Worm (Caenorhabditis elegans) whole organism, midembryonic: ENCODE results near the gene T02E9.5.

Experiments used
- T22C8.4 ChIP-seq: fragments of 200-800 bp; sonication (Bioruptor generic); IDR thresholded peaks from 2 replicates; pipeline ENCODE4 v1.3.6; 2022; ENCODE audit warnings: missing genetic modification characterization, missing compliant biosample characterization
- cog-1 ChIP-seq: sonication (generic microtip); optimal IDR thresholded peaks from 2 replicates; lab custom pipeline; 2016; ENCODE audit warnings: missing genetic modification characterization, missing compliant biosample characterization
- flt-1 ChIP-seq: fragments of 200-800 bp; sonication (Bioruptor generic); IDR thresholded peaks from 2 replicates; pipeline ENCODE4 v1.3.6; 2022; ENCODE audit warnings: missing genetic modification characterization, missing compliant biosample characterization
- klf-2 ChIP-seq: fragments of 200-800 bp; sonication (Bioruptor generic); conservative IDR thresholded peaks from 2 replicates; pipeline ENCODE4 v1.3.6; 2022; ENCODE audit warnings: missing genetic modification reagents, missing genetic modification characterization, missing compliant biosample characterization
- med-1 ChIP-seq: sonication (generic microtip); optimal IDR thresholded peaks from 2 replicates; lab custom pipeline; 2017; ENCODE audit warnings: missing genetic modification characterization, mild to moderate bottlenecking, missing compliant biosample characterization, antibody characterized with exemption, missing genetic modification reagents; ENCODE audit not compliant: insufficient read depth
- ref-1 ChIP-seq: fragments of 200-800 bp; sonication (Bioruptor generic); conservative IDR thresholded peaks from 2 replicates; pipeline ENCODE4 v1.3.6; 2022; ENCODE audit warnings: missing genetic modification reagents, missing genetic modification characterization, missing compliant biosample characterization
- tab-1 ChIP-seq: fragments of 200-800 bp; sonication (Bioruptor generic); IDR thresholded peaks from 2 replicates; pipeline ENCODE4 v1.3.6; 2022; ENCODE audit warnings: missing genetic modification characterization, missing compliant biosample characterization
- ztf-23 ChIP-seq: fragments of 200-800 bp; sonication (Bioruptor generic); IDR thresholded peaks from 2 replicates; pipeline ENCODE4 v1.3.6; 2022; ENCODE audit warnings: missing genetic modification reagents, missing genetic modification characterization, missing compliant biosample characterization
- ztf-29 ChIP-seq: fragments of 200-800 bp; sonication (Bioruptor generic); IDR thresholded peaks from 2 replicates; pipeline ENCODE4 v1.3.6; 2022; ENCODE audit warnings: missing genetic modification reagents, missing genetic modification characterization, missing compliant biosample characterization

The T02E9.5 gene

ce11 chrV:11341913-11342312 lies at the start of gene T02E9.5:
T02E9.5 (plus strand) TSS chrV:11342233.
- TF ChIP-seq flt-1 (GFP tag; lab: Robert Waterston, UW) (no peak), cog-1 (tag; lab: Kevin White, UChicago) (no peak), T22C8.4 (GFP tag; lab: Robert Waterston, UW) (no peak), med-1 (GFP tag; lab: Kevin White, UChicago) (no peak), klf-2 (no peak), tab-1 (GFP tag; lab: Robert Waterston, UW) (no peak), ztf-29 (GFP tag; lab: Robert Waterston, UW) (no peak), ref-1 (GFP tag; lab: Robert Waterston, UW) (no peak), ztf-23 (GFP tag; lab: Robert Waterston, UW) (no peak)

ce11 chrV:11292682-11293081 lies 49.4 kb upstream of the T02E9.5 start:
- TF ChIP-seq tab-1 (GFP tag; lab: Robert Waterston, UW) (no peak), ztf-29 (GFP tag; lab: Robert Waterston, UW) (no peak), med-1 (GFP tag; lab: Kevin White, UChicago) (no peak), ztf-23 (GFP tag; lab: Robert Waterston, UW) (no peak), ref-1 (GFP tag; lab: Robert Waterston, UW) (no peak), klf-2 (no peak), flt-1 (GFP tag; lab: Robert Waterston, UW) (no peak), T22C8.4 (GFP tag; lab: Robert Waterston, UW) (no peak), cog-1 (tag; lab: Kevin White, UChicago) (no peak)

ce11 chrV:11294393-11294792 lies 47.6 kb upstream of the T02E9.5 start, which contains the start of gene T03F7.6:
T03F7.6 (plus strand) TSS chrV:11294693.
- TF ChIP-seq flt-1 (GFP tag; lab: Robert Waterston, UW) = no peak
- no peak for TF ChIP-seq ztf-23 (GFP tag; lab: Robert Waterston, UW)
- no peak for TF ChIP-seq tab-1 (GFP tag; lab: Robert Waterston, UW)
- no peak for TF ChIP-seq ztf-29 (GFP tag; lab: Robert Waterston, UW)
- no peak for TF ChIP-seq med-1 (GFP tag; lab: Kevin White, UChicago)
- TF ChIP-seq cog-1 (tag; lab: Kevin White, UChicago) = no peak

ce11 chrV:11298632-11299031 lies 43.4 kb upstream of the T02E9.5 start, which contains the start of gene T03F7.5:
T03F7.5 (minus strand) TSS chrV:11298732.
- TF ChIP-seq ref-1 (GFP tag; lab: Robert Waterston, UW) (no peak), cog-1 (tag; lab: Kevin White, UChicago) (no peak), med-1 (GFP tag; lab: Kevin White, UChicago) (no peak), ztf-23 (GFP tag; lab: Robert Waterston, UW) (no peak), klf-2 (no peak), T22C8.4 (GFP tag; lab: Robert Waterston, UW) (no peak), flt-1 (GFP tag; lab: Robert Waterston, UW) (no peak), ztf-29 (GFP tag; lab: Robert Waterston, UW) (no peak)

- TF ChIP-seq ztf-29 (GFP tag; lab: Robert Waterston, UW) (no peak), ztf-23 (GFP tag; lab: Robert Waterston, UW) (no peak), med-1 (GFP tag; lab: Kevin White, UChicago) (no peak), flt-1 (GFP tag; lab: Robert Waterston, UW) (no peak), T22C8.4 (GFP tag; lab: Robert Waterston, UW) (no peak), tab-1 (GFP tag; lab: Robert Waterston, UW) (no peak), ref-1 (GFP tag; lab: Robert Waterston, UW) (no peak), klf-2 (no peak), cog-1 (tag; lab: Kevin White, UChicago) (no peak)
These were observed 42.6 kb upstream of the T02E9.5 start for ce11 chrV:11299406-11299805.

ce11 chrV:11300539-11300938 lies 41.5 kb upstream of the T02E9.5 start, which contains the start of gene srh-47:
srh-47 (minus strand) TSS chrV:11300639.
- TF ChIP-seq T22C8.4 (GFP tag; lab: Robert Waterston, UW) (no peak), tab-1 (GFP tag; lab: Robert Waterston, UW) (no peak), flt-1 (GFP tag; lab: Robert Waterston, UW) (no peak), ref-1 (GFP tag; lab: Robert Waterston, UW) (no peak), med-1 (GFP tag; lab: Kevin White, UChicago) (no peak), ztf-29 (GFP tag; lab: Robert Waterston, UW) (no peak), ztf-23 (GFP tag; lab: Robert Waterston, UW) (no peak), cog-1 (tag; lab: Kevin White, UChicago) (no peak), klf-2 (no peak)

ce11 chrV:11302698-11303097 lies 39.3 kb upstream of the T02E9.5 start, which contains the start of gene srh-46:
srh-46 (minus strand) TSS chrV:11302886.
- TF ChIP-seq klf-2 (no peak), cog-1 (tag; lab: Kevin White, UChicago) (no peak), med-1 (GFP tag; lab: Kevin White, UChicago) (no peak)

- TF ChIP-seq cog-1 (tag; lab: Kevin White, UChicago) = no peak
- TF ChIP-seq ztf-29 (GFP tag; lab: Robert Waterston, UW) = no peak
- TF ChIP-seq T22C8.4 (GFP tag; lab: Robert Waterston, UW) = no peak
- no peak for TF ChIP-seq tab-1 (GFP tag; lab: Robert Waterston, UW)
- no peak for TF ChIP-seq med-1 (GFP tag; lab: Kevin White, UChicago)
- no peak for TF ChIP-seq klf-2
- no peak for TF ChIP-seq ref-1 (GFP tag; lab: Robert Waterston, UW)
- TF ChIP-seq flt-1 (GFP tag; lab: Robert Waterston, UW) = no peak
- no peak for TF ChIP-seq ztf-23 (GFP tag; lab: Robert Waterston, UW)
These were observed 37.8 kb upstream of the T02E9.5 start for ce11 chrV:11304200-11304599.

ce11 chrV:11304879-11305278 lies 37.2 kb upstream of the T02E9.5 start, which contains the start of gene srh-45:
srh-45 (minus strand) TSS chrV:11304979.
- TF ChIP-seq ref-1 (GFP tag; lab: Robert Waterston, UW) (no peak), klf-2 (no peak), tab-1 (GFP tag; lab: Robert Waterston, UW) (no peak), ztf-29 (GFP tag; lab: Robert Waterston, UW) (no peak)
